Worm (Caenorhabditis elegans) whole organism, L1 larva: ENCODE data around the gene frpr-15.

ENCODE experiments used
- C04F5.9 ChIP-seq: sonication (generic microtip); optimal IDR thresholded peaks from 2 replicates; lab custom pipeline; 2016; ENCODE audit warnings: missing genetic modification characterization, missing compliant biosample characterization
- C16A3.4 ChIP-seq: fragments of 150-350 bp; optimal IDR thresholded peaks from 2 replicates; lab custom pipeline; 2014; ENCODE audit warnings: missing biosample characterization, missing genetic modification characterization
- blmp-1 ChIP-seq: fragments of 150-350 bp; optimal IDR thresholded peaks from 2 replicates; lab custom pipeline; 2014; ENCODE audit warnings: missing biosample characterization, missing genetic modification characterization
- ceh-63 ChIP-seq: fragments of 200-800 bp; sonication (Bioruptor generic); optimal IDR thresholded peaks from 2 replicates; lab custom pipeline; 2018; ENCODE audit warnings: mild to moderate bottlenecking, missing genetic modification characterization, missing compliant biosample characterization
- ceh-82 ChIP-seq, 3 experiments: fragments of 150-350 bp in 1 of 3; sonication (generic microtip) in 2 of 3; optimal IDR thresholded peaks; 2 replicates each; lab custom pipeline; 2014 to 2017; ENCODE audit warnings: missing biosample characterization in 3 of 3, missing genetic modification characterization in 3 of 3
- ceh-88 ChIP-seq: fragments of 200-800 bp; sonication (Bioruptor generic); IDR thresholded peaks from 2 replicates; pipeline ENCODE4 v1.3.6; 2022; ENCODE audit warnings: missing genetic modification characterization, missing compliant biosample characterization
- ces-1 ChIP-seq: fragments of 150-350 bp; optimal IDR thresholded peaks from 2 replicates; lab custom pipeline; 2014; ENCODE audit warnings: missing biosample characterization, missing genetic modification reagents, missing genetic modification characterization
- efl-1 ChIP-seq, 4 experiments: fragments of 150-350 bp; optimal IDR thresholded peaks in 3 of 4; peaks in 1 of 4; 1 replicate in 1 of 4; 2 replicates in 3 of 4; lab custom pipeline; 2014; ENCODE audit warnings: missing biosample characterization in 2 of 4, missing genetic modification characterization in 2 of 4, missing genetic modification reagents in 2 of 4
- efl-3 ChIP-seq: fragments of 200-800 bp; sonication (Bioruptor generic); optimal IDR thresholded peaks from 2 replicates; lab custom pipeline; 2018; ENCODE audit warnings: mild to moderate bottlenecking, missing genetic modification characterization, missing compliant biosample characterization
- egl-13 ChIP-seq: sonication (generic microtip); optimal IDR thresholded peaks from 2 replicates; lab custom pipeline; 2016; ENCODE audit warnings: missing genotype, missing genetic modification reagents, missing genetic modification characterization, missing compliant biosample characterization
- ets-5 ChIP-seq: fragments of 200-800 bp; sonication (Bioruptor generic); IDR thresholded peaks from 2 replicates; pipeline ENCODE4 v1.3.6; 2022; ENCODE audit warnings: missing genetic modification characterization, missing compliant biosample characterization
- fkh-4 ChIP-seq: sonication (generic microtip); optimal IDR thresholded peaks from 2 replicates; lab custom pipeline; 2016; ENCODE audit warnings: missing compliant biosample characterization, missing genetic modification characterization, borderline replicate concordance
- fkh-8 ChIP-seq: sonication (generic microtip); optimal IDR thresholded peaks from 2 replicates; lab custom pipeline; 2016; ENCODE audit warnings: mild to moderate bottlenecking, missing genetic modification characterization, missing compliant biosample characterization
- hlh-17 ChIP-seq: fragments of 200-800 bp; sonication (Bioruptor generic); optimal IDR thresholded peaks from 2 replicates; lab custom pipeline; 2018; ENCODE audit warnings: missing genetic modification characterization, mild to moderate bottlenecking, missing compliant biosample characterization, moderate library complexity, borderline replicate concordance
- hlh-4 ChIP-seq: sonication (generic microtip); optimal IDR thresholded peaks from 2 replicates; lab custom pipeline; 2016; ENCODE audit warnings: mild to moderate bottlenecking, missing genetic modification characterization, missing compliant biosample characterization
- hpl-2 ChIP-seq: fragments of 150-350 bp; optimal IDR thresholded peaks from 2 replicates; lab custom pipeline; 2014; ENCODE audit warnings: missing biosample characterization, missing genetic modification reagents, missing genetic modification characterization
- irx-1 ChIP-seq: sonication (generic microtip); optimal IDR thresholded peaks from 2 replicates; lab custom pipeline; 2016; ENCODE audit warnings: missing genetic modification characterization, missing compliant biosample characterization
- isw-1 ChIP-seq: fragments of 200-800 bp; sonication (Bioruptor generic); IDR thresholded peaks from 2 replicates; pipeline ENCODE4 v1.3.6; 2022; ENCODE audit warnings: missing genetic modification characterization, missing compliant biosample characterization
- jun-1 ChIP-seq: fragments of 150-350 bp; optimal IDR thresholded peaks from 2 replicates; lab custom pipeline; 2014; ENCODE audit warnings: missing biosample characterization, missing genetic modification reagents, missing genetic modification characterization
- lin-13 ChIP-seq: fragments of 150-350 bp; optimal IDR thresholded peaks from 2 replicates; lab custom pipeline; 2014; ENCODE audit warnings: missing biosample characterization, missing genetic modification reagents, missing genetic modification characterization
- lin-14 ChIP-seq: fragments of 200-800 bp; sonication (Bioruptor generic); optimal IDR thresholded peaks from 2 replicates; lab custom pipeline; 2018; ENCODE audit warnings: mild to moderate bottlenecking, missing genetic modification characterization, moderate library complexity, missing compliant biosample characterization
- lin-35 ChIP-seq, 2 experiments: fragments of 150-350 bp; optimal IDR thresholded peaks; 2 replicates each; lab custom pipeline; 2014; ENCODE audit warnings: missing biosample characterization in 2 of 2, missing genetic modification characterization in 2 of 2, missing genetic modification reagents in 2 of 2
- mab-9 ChIP-seq: fragments of 200-800 bp; sonication (Bioruptor generic); IDR thresholded peaks from 2 replicates; pipeline ENCODE4 v1.3.6; 2022; ENCODE audit warnings: missing genetic modification reagents, missing genetic modification characterization, missing compliant biosample characterization
- nhr-11 ChIP-seq: fragments of 150-350 bp; optimal IDR thresholded peaks from 2 replicates; lab custom pipeline; 2014; ENCODE audit warnings: missing biosample characterization, missing genetic modification characterization
- nhr-19 ChIP-seq: fragments of 200-800 bp; sonication (Bioruptor generic); conservative IDR thresholded peaks from 2 replicates; pipeline ENCODE4 v1.3.6; 2022; ENCODE audit warnings: missing genetic modification characterization, missing compliant biosample characterization
- nhr-28 ChIP-seq: fragments of 150-350 bp; optimal IDR thresholded peaks from 2 replicates; lab custom pipeline; 2014; ENCODE audit warnings: missing biosample characterization, missing genetic modification characterization
- nhr-47 ChIP-seq: sonication (generic microtip); optimal IDR thresholded peaks from 2 replicates; lab custom pipeline; 2016; ENCODE audit warnings: mild to moderate bottlenecking, missing genetic modification characterization, moderate library complexity, missing compliant biosample characterization
- nhr-76 ChIP-seq: sonication (generic microtip); optimal IDR thresholded peaks from 2 replicates; lab custom pipeline; 2017; ENCODE audit warnings: missing biosample characterization, missing genetic modification characterization
- nhr-85 ChIP-seq: sonication (generic microtip); peaks from one replicate; lab custom pipeline; 2016; ENCODE audit warnings: missing genetic modification characterization, inconsistent platforms, missing compliant biosample characterization
- nhr-90 ChIP-seq: sonication (generic microtip); optimal IDR thresholded peaks from 2 replicates; lab custom pipeline; 2016; ENCODE audit warnings: mild to moderate bottlenecking, missing genetic modification characterization, missing compliant biosample characterization; ENCODE audit not compliant: poor library complexity
- pag-3 ChIP-seq: sonication (generic microtip); optimal IDR thresholded peaks from 2 replicates; lab custom pipeline; 2017; ENCODE audit warnings: missing genetic modification characterization, mild to moderate bottlenecking, missing compliant biosample characterization, antibody characterized with exemption, borderline replicate concordance; ENCODE audit not compliant: insufficient read depth
- rnt-1 ChIP-seq: sonication (generic microtip); optimal IDR thresholded peaks from 2 replicates; lab custom pipeline; 2016; ENCODE audit warnings: mild to moderate bottlenecking, missing genetic modification characterization, moderate library complexity, missing compliant biosample characterization
- skn-1 ChIP-seq: fragments of 150-350 bp; optimal IDR thresholded peaks from 2 replicates; lab custom pipeline; 2014; ENCODE audit warnings: missing biosample characterization, missing genetic modification characterization
- snpc-4 ChIP-seq: fragments of 150-350 bp; optimal IDR thresholded peaks from 2 replicates; lab custom pipeline; 2014; ENCODE audit warnings: missing biosample characterization, missing genetic modification characterization
- sptf-1 ChIP-seq: fragments of 150-350 bp; optimal IDR thresholded peaks from 2 replicates; lab custom pipeline; 2014; ENCODE audit warnings: missing biosample characterization, missing genetic modification characterization
- swsn-7 ChIP-seq: sonication (generic microtip); optimal IDR thresholded peaks from 2 replicates; lab custom pipeline; 2016; ENCODE audit warnings: missing genetic modification characterization, missing compliant biosample characterization
- unc-130 ChIP-seq: fragments of 150-350 bp; optimal IDR thresholded peaks from 2 replicates; lab custom pipeline; 2017; ENCODE audit warnings: missing biosample characterization, missing genetic modification characterization, inconsistent platforms
- unc-62 ChIP-seq: fragments of 150-350 bp; optimal IDR thresholded peaks from 2 replicates; lab custom pipeline; 2014; ENCODE audit warnings: missing biosample characterization, missing genetic modification reagents, missing genetic modification characterization
- unc-86 ChIP-seq: sonication (generic microtip); optimal IDR thresholded peaks from 2 replicates; lab custom pipeline; 2016; ENCODE audit warnings: missing genetic modification characterization, missing compliant biosample characterization
- unc-98 ChIP-seq: fragments of 200-800 bp; sonication (Bioruptor generic); IDR thresholded peaks from 2 replicates; pipeline ENCODE4 v1.3.6; 2022; ENCODE audit warnings: missing genetic modification characterization, missing compliant biosample characterization
- vab-15 ChIP-seq: sonication (generic microtip); optimal IDR thresholded peaks from 2 replicates; lab custom pipeline; 2017; ENCODE audit warnings: missing genotype, mild to moderate bottlenecking, missing genetic modification characterization, missing compliant biosample characterization
- ztf-11 ChIP-seq, 2 experiments: sonication (generic microtip); optimal IDR thresholded peaks; 2 replicates each; lab custom pipeline; 2016 to 2017; ENCODE audit warnings: missing genetic modification characterization in 2 of 2, missing biosample characterization in 1 of 2, missing compliant biosample characterization in 1 of 2

Gene frpr-15

DNA sequence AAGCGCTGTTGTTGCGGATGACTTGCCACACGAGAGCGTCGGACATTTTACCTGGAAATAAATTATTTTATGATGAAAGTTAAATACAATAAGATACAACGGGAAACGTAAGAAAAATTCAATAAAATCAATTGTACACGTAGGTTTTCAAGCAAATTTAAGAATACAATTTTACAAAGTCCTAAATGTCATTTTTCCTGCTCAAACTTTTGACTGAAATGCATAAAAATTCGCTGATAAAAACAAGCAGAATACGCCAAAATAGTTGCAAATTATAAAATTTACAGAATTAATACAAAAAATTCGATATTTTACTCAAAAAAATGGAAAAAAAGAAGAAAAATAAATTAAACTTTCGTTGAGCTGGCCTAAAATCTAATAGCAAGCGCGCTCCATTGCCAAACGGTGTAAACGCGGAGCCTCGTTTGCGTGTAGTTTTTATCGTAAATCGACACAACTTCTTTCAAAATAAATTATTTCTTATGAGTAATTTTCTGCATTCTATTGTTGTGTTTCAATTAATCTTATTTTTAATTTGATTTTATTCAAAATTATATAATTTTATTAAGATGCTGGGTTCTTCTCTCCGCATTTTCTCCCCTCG lies 48.3 kb downstream of the frpr-15 start, which contains the start of the genes rpl-28 and mrpl-49 (continued):
- peak; percentile 86 to 87 for TF ChIP-seq efl-1 (optimal IDR thresholded peaks at IDR 0.05; lab: Kevin White, UChicago)
- TF ChIP-seq efl-1 (GFP tag; optimal IDR thresholded peaks at IDR 0.05 in 1 of 2; lab: Kevin White, UChicago) = peak; percentile 84 to 98
- peak; percentile 89 for TF ChIP-seq snpc-4 (tag; lab: Kevin White, UChicago)
- TF ChIP-seq lin-35 (GFP tag; optimal IDR thresholded peaks at IDR 0.05; lab: Kevin White, UChicago) = peak; percentile 85 to 92
- peak; percentile 93 for TF ChIP-seq skn-1 (tag; lab: Kevin White, UChicago)
- peak; percentile 85 for TF ChIP-seq unc-130
- TF ChIP-seq egl-13 (tag; lab: Kevin White, UChicago) = peak; percentile 65
- TF ChIP-seq lin-13 (GFP tag; lab: Kevin White, UChicago) = peak; percentile 81
- TF ChIP-seq lin-14 = peak; percentile 95
- TF ChIP-seq vab-15 (tag; lab: Kevin White, UChicago) = no peak
- no peak for TF ChIP-seq ceh-63 (GFP tag; lab: Kevin White, UChicago)
- no peak for TF ChIP-seq pag-3 (tag; lab: Kevin White, UChicago)
- no peak for TF ChIP-seq nhr-11 (tag; lab: Kevin White, UChicago)
- TF ChIP-seq nhr-90 = peak; percentile 82
- TF ChIP-seq fkh-8 = peak; percentile 94
- peak; percentile 95 for TF ChIP-seq C16A3.4
- peak; percentile 61 for TF ChIP-seq C04F5.9
- TF ChIP-seq isw-1 (GFP tag; lab: Robert Waterston, UW) = peak; percentile 87
- TF ChIP-seq efl-3 (GFP tag; lab: Kevin White, UChicago) = no peak
- TF ChIP-seq nhr-85 (tag; lab: Kevin White, UChicago) = peak; percentile 93
- TF ChIP-seq irx-1 = peak; percentile 76
- 0 out of 2 replicates have a peak, but pooled peaks have one; percentile 8 for TF ChIP-seq mab-9 (GFP tag; lab: Robert Waterston, UW)
- no peak for TF ChIP-seq hlh-4
- TF ChIP-seq ets-5 (GFP tag; lab: Robert Waterston, UW) = no peak
- TF ChIP-seq unc-86 (tag; lab: Kevin White, UChicago) = peak; percentile 72
- peak; percentile 86 for TF ChIP-seq nhr-19 (GFP tag; lab: Robert Waterston, UW)
- TF ChIP-seq unc-98 (GFP tag; lab: Robert Waterston, UW) = no peak
- no peak for TF ChIP-seq unc-62 (GFP tag; lab: Kevin White, UChicago)
- TF ChIP-seq hlh-17 = no peak
- TF ChIP-seq jun-1 (tag; lab: Kevin White, UChicago) = peak; percentile 71
- TF ChIP-seq ceh-88 (GFP tag; lab: Robert Waterston, UW) = peak; percentile 61
- TF ChIP-seq rnt-1 (tag; lab: Kevin White, UChicago) = peak; percentile 84
- peak in 1 of 2 experiments; percentile 41 for TF ChIP-seq ztf-11 (tag; optimal IDR thresholded peaks at IDR 0.05; lab: Kevin White, UChicago)
- no peak for TF ChIP-seq sptf-1 (tag; lab: Kevin White, UChicago)
- peak; percentile 82 for TF ChIP-seq swsn-7 (tag; lab: Kevin White, UChicago)
- no peak for TF ChIP-seq fkh-4
- no peak for TF ChIP-seq nhr-76 (tag; lab: Kevin White, UChicago)
- TF ChIP-seq nhr-47 (tag; lab: Kevin White, UChicago) = peak; percentile 90
- peak; percentile 92 to 93 (median 93) for TF ChIP-seq ceh-82 (tag; optimal IDR thresholded peaks at IDR 0.05; lab: Kevin White, UChicago)
- no peak for TF ChIP-seq ces-1
- peak; percentile 83 for TF ChIP-seq blmp-1
- peak; percentile 23 for TF ChIP-seq hpl-2 (GFP tag; lab: Kevin White, UChicago)
- TF ChIP-seq nhr-28 (tag; lab: Kevin White, UChicago) = no peak
